Fruit fly (Drosophila melanogaster): ENCODE data around the gene spz.

DNA sequence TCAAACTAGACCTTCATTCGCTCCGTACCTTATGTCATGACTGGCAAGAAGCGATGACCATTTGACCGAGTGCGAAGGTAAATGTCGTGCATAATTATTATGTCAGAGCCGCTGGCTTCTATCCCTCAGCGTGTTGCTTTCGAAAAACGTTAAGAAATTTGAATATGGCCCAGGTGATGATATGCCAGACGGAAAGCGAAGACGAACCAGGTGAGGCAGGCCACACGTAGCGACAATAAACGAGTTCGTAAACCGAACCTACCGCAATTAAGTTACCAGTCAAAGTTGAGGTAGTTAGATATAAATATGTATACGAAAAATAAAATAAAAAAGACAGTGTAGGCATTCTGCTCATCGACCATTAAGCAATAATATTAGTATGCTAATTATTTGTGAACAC lies 6.7 kb upstream of the spz start:
- TF ChIP-seq CG9948 (tag; optimal IDR thresholded peaks at IDR 0.05) (no peak), gl (tag; optimal IDR thresholded peaks at IDR 0.05) (no peak), CG13204 (GFP tag; optimal IDR thresholded peaks at IDR 0.05) (no peak), Pif1A (GFP tag; optimal IDR thresholded peaks at IDR 0.05) (no peak), CG34367 (tag; optimal IDR thresholded peaks at IDR 0.05) (no peak), CG4496 (GFP tag; IDR thresholded peaks at IDR 0.05) (no peak), CG10348 (GFP tag; IDR thresholded peaks at IDR 0.05) (no peak), Snoo (tag; optimal IDR thresholded peaks at IDR 0.05) (no peak), CG12605 (GFP tag; IDR thresholded peaks at IDR 0.05) (no peak), CG17806 (tag; optimal IDR thresholded peaks at IDR 0.05) (no peak)

Measured in whole organism, pupa.